Worm (Caenorhabditis elegans) whole organism, young adult: ENCODE measurements around the gene cct-6.

ENCODE experiments used
- B0336.3 ChIP-seq: fragments of 200-800 bp; sonication (Bioruptor generic); IDR thresholded peaks from 2 replicates; pipeline ENCODE4 v1.3.6; 2022; ENCODE audit warnings: missing genetic modification characterization, missing compliant biosample characterization
- C17E4.6 ChIP-seq: fragments of 200-800 bp; sonication (Bioruptor generic); IDR thresholded peaks from 2 replicates; pipeline ENCODE4 v1.3.6; 2022; ENCODE audit warnings: missing genetic modification reagents, missing genetic modification characterization, missing compliant biosample characterization
- D2030.7 ChIP-seq: fragments of 200-800 bp; sonication (Bioruptor generic); IDR thresholded peaks from 2 replicates; pipeline ENCODE4 v1.3.6; 2022; ENCODE audit warnings: missing genetic modification reagents, missing genetic modification characterization, missing compliant biosample characterization
- F22D6.2 ChIP-seq: sonication (generic microtip); optimal IDR thresholded peaks from 2 replicates; lab custom pipeline; 2016; ENCODE audit warnings: mild to moderate bottlenecking, missing genetic modification characterization, missing compliant biosample characterization
- F33H1.4 ChIP-seq: fragments of 200-800 bp; sonication (Bioruptor generic); IDR thresholded peaks from 2 replicates; pipeline ENCODE4 v1.3.6; 2022; ENCODE audit warnings: missing genetic modification reagents, missing genetic modification characterization, missing compliant biosample characterization
- F49E8.2 ChIP-seq: sonication (generic microtip); optimal IDR thresholded peaks from 3 replicates; lab custom pipeline; 2017; ENCODE audit warnings: missing genetic modification characterization, mild to moderate bottlenecking, missing compliant biosample characterization, antibody characterized with exemption, moderate library complexity; ENCODE audit not compliant: insufficient read depth
- F57A8.1 ChIP-seq: fragments of 200-800 bp; sonication (Bioruptor generic); optimal IDR thresholded peaks from 2 replicates; lab custom pipeline; 2018; ENCODE audit warnings: mild to moderate bottlenecking, missing genetic modification characterization, moderate library complexity, missing compliant biosample characterization
- K11D2.4 ChIP-seq: fragments of 200-800 bp; sonication (Bioruptor generic); IDR thresholded peaks from 2 replicates; pipeline ENCODE4 v1.3.6; 2022; ENCODE audit warnings: missing genetic modification reagents, missing genetic modification characterization, missing compliant biosample characterization
- T26A5.8 ChIP-seq: sonication (generic microtip); optimal IDR thresholded peaks from 2 replicates; lab custom pipeline; 2016; ENCODE audit warnings: missing genetic modification characterization, missing compliant biosample characterization
- Y53G8AR.9 ChIP-seq: fragments of 200-800 bp; sonication (Bioruptor generic); conservative IDR thresholded peaks from 2 replicates; pipeline ENCODE4 v1.3.6; 2022; ENCODE audit warnings: missing genetic modification reagents, missing genetic modification characterization, missing compliant biosample characterization
- ZK185.1 ChIP-seq: sonication (generic microtip); optimal IDR thresholded peaks from 2 replicates; lab custom pipeline; 2016; ENCODE audit warnings: mild to moderate bottlenecking, missing genetic modification characterization, missing compliant biosample characterization; ENCODE audit not compliant: poor library complexity, severe bottlenecking
- aptf-2 ChIP-seq: fragments of 200-800 bp; sonication (Bioruptor generic); conservative IDR thresholded peaks from 2 replicates; pipeline ENCODE4 v1.3.6; 2022; ENCODE audit warnings: missing genetic modification reagents, missing genetic modification characterization, missing compliant biosample characterization
- athp-1 ChIP-seq: sonication (generic microtip); optimal IDR thresholded peaks from 2 replicates; lab custom pipeline; 2017; ENCODE audit warnings: mild to moderate bottlenecking, missing genetic modification characterization, missing compliant biosample characterization
- attf-3 ChIP-seq: fragments of 200-800 bp; sonication (Bioruptor generic); conservative IDR thresholded peaks from 2 replicates; pipeline ENCODE4 v1.3.6; 2022; ENCODE audit warnings: missing genetic modification reagents, missing genetic modification characterization, missing compliant biosample characterization
- attf-5 ChIP-seq: fragments of 200-800 bp; sonication (Bioruptor generic); optimal IDR thresholded peaks from 2 replicates; lab custom pipeline; 2018; ENCODE audit warnings: mild to moderate bottlenecking, missing genetic modification characterization, missing compliant biosample characterization
- bed-2 ChIP-seq: fragments of 200-800 bp; sonication (Bioruptor generic); IDR thresholded peaks from 2 replicates; pipeline ENCODE4 v1.3.6; 2022; ENCODE audit warnings: missing genetic modification reagents, missing genetic modification characterization, missing compliant biosample characterization
- cebp-1 ChIP-seq, 2 experiments: fragments of 200-800 bp in 1 of 2; sonication (Bioruptor generic) in 1 of 2; sonication (generic microtip) in 1 of 2; IDR thresholded peaks in 1 of 2; optimal IDR thresholded peaks in 1 of 2; 2 replicates each; pipeline versions ENCODE4 v1.3.6 to Lab custom; 2017 to 2022; ENCODE audit warnings: missing compliant biosample characterization in 2 of 2, missing genetic modification characterization in 2 of 2, mild to moderate bottlenecking in 1 of 2, missing genetic modification reagents in 1 of 2, moderate library complexity in 1 of 2
- ceh-27 ChIP-seq: fragments of 200-800 bp; sonication (Bioruptor generic); optimal IDR thresholded peaks from 2 replicates; lab custom pipeline; 2018; ENCODE audit warnings: mild to moderate bottlenecking, missing genetic modification characterization, moderate library complexity, missing compliant biosample characterization
- ceh-91 ChIP-seq: fragments of 200-800 bp; sonication (Bioruptor generic); IDR thresholded peaks from 2 replicates; pipeline ENCODE4 v1.3.6; 2022; ENCODE audit warnings: missing genetic modification reagents, missing genetic modification characterization, missing compliant biosample characterization
- dox-1 ChIP-seq: fragments of 200-800 bp; sonication (Bioruptor generic); IDR thresholded peaks from 2 replicates; pipeline ENCODE4 v1.3.6; 2022; ENCODE audit warnings: missing genetic modification reagents, missing genetic modification characterization, missing compliant biosample characterization
- dpl-1 ChIP-seq: fragments of 150-350 bp; optimal IDR thresholded peaks from 2 replicates; lab custom pipeline; 2014; ENCODE audit warnings: missing biosample characterization, missing genetic modification reagents, missing genetic modification characterization
- efl-1 ChIP-seq: fragments of 150-350 bp; optimal IDR thresholded peaks from 2 replicates; lab custom pipeline; 2014; ENCODE audit warnings: missing biosample characterization, missing genetic modification reagents, missing genetic modification characterization
- egl-18 ChIP-seq: fragments of 200-800 bp; sonication (Bioruptor generic); IDR thresholded peaks from 2 replicates; pipeline ENCODE4 v1.3.6; 2022; ENCODE audit warnings: missing genetic modification reagents, missing genetic modification characterization, missing compliant biosample characterization
- ekl-4 ChIP-seq: fragments of 200-800 bp; sonication (Bioruptor generic); IDR thresholded peaks from 2 replicates; pipeline ENCODE4 v1.3.6; 2022; ENCODE audit warnings: missing genetic modification reagents, missing genetic modification characterization, missing compliant biosample characterization
- him-1 ChIP-seq: sonication (generic microtip); optimal IDR thresholded peaks from 2 replicates; lab custom pipeline; 2016; ENCODE audit warnings: missing genotype, missing genetic modification reagents, missing genetic modification characterization, missing compliant biosample characterization
- hmg-1.2 ChIP-seq: fragments of 200-800 bp; sonication (Bioruptor generic); IDR thresholded peaks from 2 replicates; pipeline ENCODE4 v1.3.6; 2022; ENCODE audit warnings: missing genetic modification reagents, missing genetic modification characterization, missing compliant biosample characterization
- hrde-1 ChIP-seq: sonication (generic microtip); optimal IDR thresholded peaks from 2 replicates; lab custom pipeline; 2016; ENCODE audit warnings: missing genetic modification characterization, mild to moderate bottlenecking, missing compliant biosample characterization, moderate library complexity, missing genotype, missing genetic modification reagents, borderline replicate concordance
- let-526 ChIP-seq: fragments of 200-800 bp; sonication (Bioruptor generic); IDR thresholded peaks from 2 replicates; pipeline ENCODE4 v1.3.6; 2022; ENCODE audit warnings: missing genetic modification reagents, missing genetic modification characterization, missing compliant biosample characterization
- let-607 ChIP-seq, 2 experiments: fragments of 200-800 bp in 1 of 2; sonication (Bioruptor generic) in 1 of 2; sonication (generic microtip) in 1 of 2; optimal IDR thresholded peaks; 2 replicates each; lab custom pipeline; 2016 to 2018; ENCODE audit warnings: mild to moderate bottlenecking in 2 of 2, missing compliant biosample characterization in 2 of 2, missing genetic modification characterization in 2 of 2, moderate library complexity in 2 of 2, missing genotype in 1 of 2
- lin-35 ChIP-seq, 3 experiments: fragments of 150-350 bp in 2 of 3; sonication (generic microtip) in 1 of 3; optimal IDR thresholded peaks; 2 replicates each; lab custom pipeline; 2014 to 2018; ENCODE audit warnings: missing biosample characterization in 3 of 3, missing genetic modification characterization in 3 of 3, missing genetic modification reagents in 3 of 3
- lin-40 ChIP-seq: sonication (generic microtip); optimal IDR thresholded peaks from 2 replicates; lab custom pipeline; 2016; ENCODE audit warnings: missing genetic modification characterization, mild to moderate bottlenecking, missing compliant biosample characterization, missing genotype, missing genetic modification reagents
- lin-54 ChIP-seq: fragments of 200-800 bp; sonication (Bioruptor generic); optimal IDR thresholded peaks from 2 replicates; lab custom pipeline; 2018; ENCODE audit warnings: mild to moderate bottlenecking, missing genetic modification characterization, missing compliant biosample characterization
- lsl-1 ChIP-seq: fragments of 200-800 bp; sonication (Bioruptor generic); optimal IDR thresholded peaks from 2 replicates; lab custom pipeline; 2018; ENCODE audit warnings: mild to moderate bottlenecking, missing genetic modification characterization, moderate library complexity, missing compliant biosample characterization
- madf-10 ChIP-seq: sonication (generic microtip); optimal IDR thresholded peaks from 2 replicates; lab custom pipeline; 2016; ENCODE audit warnings: mild to moderate bottlenecking, missing genetic modification characterization, missing compliant biosample characterization
- madf-3 ChIP-seq: fragments of 200-800 bp; sonication (Bioruptor generic); IDR thresholded peaks from 2 replicates; pipeline ENCODE4 v1.3.6; 2022; ENCODE audit warnings: missing genetic modification reagents, missing genetic modification characterization, missing compliant biosample characterization
- madf-6 ChIP-seq: fragments of 200-800 bp; sonication (Bioruptor generic); IDR thresholded peaks from 2 replicates; pipeline ENCODE4 v1.3.6; 2022; ENCODE audit warnings: missing genetic modification reagents, missing genetic modification characterization, missing compliant biosample characterization
- nfyb-1 ChIP-seq: fragments of 200-800 bp; sonication (Bioruptor generic); IDR thresholded peaks from 2 replicates; pipeline ENCODE4 v1.3.6; 2022; ENCODE audit warnings: missing genetic modification reagents, missing genetic modification characterization, missing compliant biosample characterization
- snpc-1.1 ChIP-seq: sonication (generic microtip); optimal IDR thresholded peaks from 2 replicates; lab custom pipeline; 2017; ENCODE audit warnings: missing genetic modification characterization, mild to moderate bottlenecking, missing compliant biosample characterization, antibody characterized with exemption, moderate library complexity, missing genotype, missing genetic modification reagents; ENCODE audit not compliant: insufficient read depth
- snpc-1.3 ChIP-seq: sonication (generic microtip); optimal IDR thresholded peaks from 2 replicates; lab custom pipeline; 2017; ENCODE audit warnings: missing genetic modification characterization, mild to moderate bottlenecking, missing compliant biosample characterization, antibody characterized with exemption, moderate library complexity, missing genotype, missing genetic modification reagents; ENCODE audit not compliant: insufficient read depth
- snpc-4 ChIP-seq, 5 experiments: fragments of 150-350 bp in 1 of 5; sonication (generic microtip) in 4 of 5; optimal IDR thresholded peaks; 2 replicates each; lab custom pipeline; 2014 to 2018; ENCODE audit warnings: missing genetic modification characterization in 5 of 5, missing biosample characterization in 3 of 5, antibody characterized with exemption in 2 of 5, mild to moderate bottlenecking in 2 of 5, missing compliant biosample characterization in 2 of 5, missing genotype in 2 of 5, moderate library complexity in 2 of 5, missing genetic modification reagents in 1 of 5
- tbp1 ChIP-seq: fragments of 200-800 bp; sonication (Bioruptor generic); optimal IDR thresholded peaks from 2 replicates; lab custom pipeline; 2018; ENCODE audit warnings: mild to moderate bottlenecking, missing genetic modification characterization, missing compliant biosample characterization
- tlf-1 ChIP-seq: fragments of 200-800 bp; sonication (Bioruptor generic); optimal IDR thresholded peaks from 2 replicates; lab custom pipeline; 2018; ENCODE audit warnings: mild to moderate bottlenecking, missing genetic modification characterization, missing compliant biosample characterization
- unc-130 ChIP-seq: sonication (generic microtip); optimal IDR thresholded peaks from 2 replicates; lab custom pipeline; 2016; ENCODE audit warnings: missing genetic modification reagents, missing genetic modification characterization, missing compliant biosample characterization
- ztf-18 ChIP-seq: sonication (generic microtip); optimal IDR thresholded peaks from 2 replicates; lab custom pipeline; 2016; ENCODE audit warnings: missing genotype, mild to moderate bottlenecking, missing genetic modification characterization, missing compliant biosample characterization
- ztf-28 ChIP-seq: fragments of 200-800 bp; sonication (Bioruptor generic); IDR thresholded peaks from 2 replicates; pipeline ENCODE4 v1.3.6; 2022; ENCODE audit warnings: missing genetic modification reagents, missing genetic modification characterization, missing compliant biosample characterization

cct-6 gene

ce11 chrIII:5871760-5872159, 16.3 kb upstream of the cct-6 start, which contains the start of the genes F01F1.11 and F01F1.3:
F01F1.11 (minus strand) TSS chrIII:5871877.
F01F1.3 (plus strand) TSS chrIII:5871938.
- TF ChIP-seq Y53G8AR.9 (GFP tag; lab: Robert Waterston, UW) (no peak), hmg-1.2 (GFP tag; lab: Robert Waterston, UW) (peak; percentile 14; the same call in 1 of the 2 replicates), cebp-1 (GFP tag; IDR thresholded peaks at IDR 0.05; lab: Robert Waterston, UW) (no peak), cebp-1 (tag; optimal IDR thresholded peaks at IDR 0.05; lab: Kevin White, UChicago) (peak; percentile 37), nfyb-1 (GFP tag; lab: Robert Waterston, UW) (peak; percentile 64; the same call in 1 of the 2 replicates), ZK185.1 (tag; lab: Kevin White, UChicago) (peak; percentile 78), lin-40 (tag; lab: Kevin White, UChicago) (peak; percentile 59), tbp1 (peak; percentile 8), snpc-1.3 (tag; lab: Kevin White, UChicago) (peak; percentile 28), ceh-27 (peak; percentile 72), let-607 (tag; optimal IDR thresholded peaks at IDR 0.05; lab: Kevin White, UChicago) (peak in 1 of 2 experiments; percentile 57), lsl-1 (GFP tag; lab: Kevin White, UChicago) (peak; percentile 61), D2030.7 (GFP tag; lab: Robert Waterston, UW) (peak; percentile 69), F33H1.4 (GFP tag; lab: Robert Waterston, UW) (peak; percentile 63), C17E4.6 (0 out of 2 replicates have a peak, but pooled peaks have one; percentile 28), B0336.3 (GFP tag; lab: Robert Waterston, UW) (0 out of 2 replicates have a peak, but pooled peaks have one; percentile 15), let-526 (peak; percentile 65; the same call in 1 of the 2 replicates), lin-35 (GFP tag; optimal IDR thresholded peaks at IDR 0.05; lab: Kevin White, UChicago) (peak in 2 of 3 experiments; percentile 56 to 93), dox-1 (GFP tag; lab: Robert Waterston, UW) (peak; percentile 64; the same call in 1 of the 2 replicates), hrde-1 (tag; lab: Kevin White, UChicago) (no peak), egl-18 (GFP tag; lab: Robert Waterston, UW) (no peak), madf-10 (peak; percentile 40), lin-54 (peak; percentile 94), ztf-28 (peak; percentile 72; the same call in 1 of the 2 replicates), madf-6 (GFP tag; lab: Robert Waterston, UW) (peak; percentile 80), athp-1 (peak; percentile 6), ekl-4 (GFP tag; lab: Robert Waterston, UW) (peak; percentile 45; the same call in 1 of the 2 replicates), bed-2 (GFP tag; lab: Robert Waterston, UW) (peak; percentile 77; the same call in 1 of the 2 replicates), K11D2.4 (GFP tag; lab: Robert Waterston, UW) (peak; percentile 57), F49E8.2 (tag; lab: Kevin White, UChicago) (peak; percentile 42), F22D6.2 (tag; lab: Kevin White, UChicago) (peak; percentile 39), madf-3 (GFP tag; lab: Robert Waterston, UW) (no peak), aptf-2 (GFP tag; lab: Robert Waterston, UW) (0 out of 2 replicates have a peak, but pooled peaks have one; percentile 52), dpl-1 (GFP tag; lab: Kevin White, UChicago) (peak; percentile 81), attf-5 (GFP tag; lab: Kevin White, UChicago) (peak; percentile 5), ceh-91 (peak; percentile 50; the same call in 1 of the 2 replicates), efl-1 (GFP tag; lab: Kevin White, UChicago) (peak; percentile 80), tlf-1 (GFP tag; lab: Kevin White, UChicago) (peak; percentile 9), snpc-4 (GFP tag; optimal IDR thresholded peaks at IDR 0.05; lab: Kevin White, UChicago) (no peak), snpc-4 (tag; optimal IDR thresholded peaks at IDR 0.05; lab: Kevin White, UChicago) (peak in 2 of 4 experiments; percentile 13 to 17), T26A5.8 (tag; lab: Kevin White, UChicago) (no peak), attf-3 (GFP tag; lab: Robert Waterston, UW) (peak; percentile 69), F57A8.1 (GFP tag; lab: Kevin White, UChicago) (no peak), ztf-18 (peak; percentile 10), snpc-1.1 (tag; lab: Kevin White, UChicago) (no peak), him-1 (tag; lab: Kevin White, UChicago) (peak; percentile 31), unc-130 (peak; percentile 91)
